Worm (Caenorhabditis elegans): ENCODE results near the gene C07A12.18.
A peak's percentile ranks its signal among the peaks of the same experiment; 100 is the strongest.

Gene C07A12.18

ce11 chrX:4507122-4507681, 42.5 kb downstream of the C07A12.18 start:
- no peak for TF ChIP-seq T22C8.4 (GFP tag; IDR thresholded peaks at IDR 0.05)
- no peak for TF ChIP-seq klf-2 (GFP tag; conservative IDR thresholded peaks at IDR 0.05)
- no peak for TF ChIP-seq flt-1 (GFP tag; IDR thresholded peaks at IDR 0.05)
- no peak for TF ChIP-seq ref-1 (GFP tag; conservative IDR thresholded peaks at IDR 0.05)
- TF ChIP-seq tab-1 (GFP tag; IDR thresholded peaks at IDR 0.05): no peak
- TF ChIP-seq cog-1 (tag; optimal IDR thresholded peaks at IDR 0.05): no peak
- TF ChIP-seq ztf-29 (GFP tag; IDR thresholded peaks at IDR 0.05): no peak
- TF ChIP-seq med-1 (GFP tag; optimal IDR thresholded peaks at IDR 0.05; ENCODE audit: insufficient read depth): no peak
- TF ChIP-seq ztf-23 (GFP tag; IDR thresholded peaks at IDR 0.05): no peak

ce11 chrX:4504108-4504668, 45.5 kb downstream of the C07A12.18 start, which contains the start of gene dgk-2:
dgk-2 (minus strand) TSS chrX:4504388.
- TF ChIP-seq ztf-23 (GFP tag; IDR thresholded peaks at IDR 0.05) (no peak), flt-1 (GFP tag; IDR thresholded peaks at IDR 0.05) (0 out of 2 replicates have a peak, but pooled peaks have one; percentile 49)

ce11 chrX:4503259-4503658, 46.4 kb downstream of the C07A12.18 start:
- TF ChIP-seq klf-2 (GFP tag; conservative IDR thresholded peaks at IDR 0.05) (no peak), cog-1 (tag; optimal IDR thresholded peaks at IDR 0.05) (no peak), T22C8.4 (GFP tag; IDR thresholded peaks at IDR 0.05) (no peak), ztf-29 (GFP tag; IDR thresholded peaks at IDR 0.05) (no peak), flt-1 (GFP tag; IDR thresholded peaks at IDR 0.05) (no peak), tab-1 (GFP tag; IDR thresholded peaks at IDR 0.05) (no peak), med-1 (GFP tag; optimal IDR thresholded peaks at IDR 0.05; ENCODE audit: insufficient read depth) (no peak), ztf-23 (GFP tag; IDR thresholded peaks at IDR 0.05) (no peak), ref-1 (GFP tag; conservative IDR thresholded peaks at IDR 0.05) (no peak)

- no peak for TF ChIP-seq tab-1 (GFP tag; IDR thresholded peaks at IDR 0.05)
- TF ChIP-seq T22C8.4 (GFP tag; IDR thresholded peaks at IDR 0.05): no peak
- TF ChIP-seq flt-1 (GFP tag; IDR thresholded peaks at IDR 0.05): no peak
- TF ChIP-seq ztf-29 (GFP tag; IDR thresholded peaks at IDR 0.05): no peak
- TF ChIP-seq klf-2 (GFP tag; conservative IDR thresholded peaks at IDR 0.05): no peak
- TF ChIP-seq ref-1 (GFP tag; conservative IDR thresholded peaks at IDR 0.05): no peak
- no peak for TF ChIP-seq cog-1 (tag; optimal IDR thresholded peaks at IDR 0.05)
- TF ChIP-seq ztf-23 (GFP tag; IDR thresholded peaks at IDR 0.05): no peak
- no peak for TF ChIP-seq med-1 (GFP tag; optimal IDR thresholded peaks at IDR 0.05; ENCODE audit: insufficient read depth)
These were observed 47.7 kb downstream of the C07A12.18 start for ce11 chrX:4502039-4502438.

ce11 chrX:4500499-4500898, 49.2 kb downstream of the C07A12.18 start:
- no peak for TF ChIP-seq klf-2 (GFP tag; conservative IDR thresholded peaks at IDR 0.05)

- TF ChIP-seq cog-1 (tag; optimal IDR thresholded peaks at IDR 0.05) (no peak), tab-1 (GFP tag; IDR thresholded peaks at IDR 0.05) (no peak), ref-1 (GFP tag; conservative IDR thresholded peaks at IDR 0.05) (no peak)
These were observed 51.2 kb downstream of the C07A12.18 start for ce11 chrX:4498478-4498877.

ce11 chrX:4498078-4498477, 51.6 kb downstream of the C07A12.18 start:
- TF ChIP-seq T22C8.4 (GFP tag; IDR thresholded peaks at IDR 0.05) (no peak), ref-1 (GFP tag; conservative IDR thresholded peaks at IDR 0.05) (no peak), ztf-23 (GFP tag; IDR thresholded peaks at IDR 0.05) (no peak), cog-1 (tag; optimal IDR thresholded peaks at IDR 0.05) (no peak), klf-2 (GFP tag; conservative IDR thresholded peaks at IDR 0.05) (no peak), ztf-29 (GFP tag; IDR thresholded peaks at IDR 0.05) (no peak), med-1 (GFP tag; optimal IDR thresholded peaks at IDR 0.05; ENCODE audit: insufficient read depth) (no peak), tab-1 (GFP tag; IDR thresholded peaks at IDR 0.05) (no peak), flt-1 (GFP tag; IDR thresholded peaks at IDR 0.05) (no peak)

ce11 chrX:4495814-4496567, 53.7 kb downstream of the C07A12.18 start:
- no peak for TF ChIP-seq ref-1 (GFP tag; conservative IDR thresholded peaks at IDR 0.05)
- TF ChIP-seq flt-1 (GFP tag; IDR thresholded peaks at IDR 0.05): no peak
- TF ChIP-seq ztf-29 (GFP tag; IDR thresholded peaks at IDR 0.05): no peak
- TF ChIP-seq tab-1 (GFP tag; IDR thresholded peaks at IDR 0.05): no peak
- TF ChIP-seq klf-2 (GFP tag; conservative IDR thresholded peaks at IDR 0.05): no peak
- no peak for TF ChIP-seq ztf-23 (GFP tag; IDR thresholded peaks at IDR 0.05)
- no peak for TF ChIP-seq T22C8.4 (GFP tag; IDR thresholded peaks at IDR 0.05)
- no peak for TF ChIP-seq med-1 (GFP tag; optimal IDR thresholded peaks at IDR 0.05; ENCODE audit: insufficient read depth)
- TF ChIP-seq cog-1 (tag; optimal IDR thresholded peaks at IDR 0.05): no peak

Measured in whole organism, midembryonic.